Worm (Caenorhabditis elegans) whole organism, L2 larva: ENCODE results near the gene F36H1.3.

ENCODE experiments used
- C34F6.9 ChIP-seq: fragments of 150-350 bp; optimal IDR thresholded peaks from 2 replicates; lab custom pipeline; 2014; ENCODE audit warnings: missing biosample characterization, missing genetic modification characterization
- F13H6.1 ChIP-seq: sonication (generic microtip); optimal IDR thresholded peaks from 2 replicates; lab custom pipeline; 2016; ENCODE audit warnings: missing genetic modification characterization, missing compliant biosample characterization
- R02D3.7 ChIP-seq: fragments of 150-350 bp; optimal IDR thresholded peaks from 2 replicates; lab custom pipeline; 2014; ENCODE audit warnings: missing biosample characterization, missing genetic modification characterization
- Y55F3AM.14 ChIP-seq: fragments of 200-800 bp; sonication (Bioruptor generic); optimal IDR thresholded peaks from 2 replicates; lab custom pipeline; 2018; ENCODE audit warnings: mild to moderate bottlenecking, missing genetic modification characterization, missing compliant biosample characterization
- ZK546.5 ChIP-seq: sonication (generic microtip); optimal IDR thresholded peaks from 2 replicates; lab custom pipeline; 2017; ENCODE audit warnings: missing biosample characterization, missing genetic modification characterization
- alr-1 ChIP-seq: fragments of 150-350 bp; optimal IDR thresholded peaks from 2 replicates; lab custom pipeline; 2014; ENCODE audit warnings: missing biosample characterization, missing genetic modification characterization
- blmp-1 ChIP-seq: sonication (generic microtip); optimal IDR thresholded peaks from 2 replicates; lab custom pipeline; 2017; ENCODE audit warnings: missing genetic modification characterization, mild to moderate bottlenecking, missing compliant biosample characterization, antibody characterized with exemption, moderate library complexity; ENCODE audit not compliant: insufficient read depth
- ceh-16 ChIP-seq: fragments of 150-350 bp; optimal IDR thresholded peaks from 2 replicates; lab custom pipeline; 2014; ENCODE audit warnings: missing biosample characterization, missing genetic modification characterization
- crh-2 ChIP-seq: sonication (generic microtip); optimal IDR thresholded peaks from 2 replicates; lab custom pipeline; 2017; ENCODE audit warnings: missing biosample characterization, missing genetic modification characterization
- elt-1 ChIP-seq: fragments of 150-350 bp; optimal IDR thresholded peaks from 2 replicates; lab custom pipeline; 2014; ENCODE audit warnings: missing biosample characterization, missing genetic modification characterization
- elt-3 ChIP-seq: sonication (generic microtip); optimal IDR thresholded peaks from 2 replicates; lab custom pipeline; 2017; ENCODE audit warnings: missing biosample characterization, missing genetic modification characterization
- fos-1 ChIP-seq: fragments of 150-350 bp; optimal IDR thresholded peaks from 2 replicates; lab custom pipeline; 2014; ENCODE audit warnings: missing biosample characterization, missing genetic modification characterization
- lin-13 ChIP-seq: fragments of 150-350 bp; optimal IDR thresholded peaks from 2 replicates; lab custom pipeline; 2014; ENCODE audit warnings: missing biosample characterization, missing genetic modification reagents, missing genetic modification characterization
- lin-39 ChIP-seq: fragments of 150-350 bp; optimal IDR thresholded peaks from 2 replicates; lab custom pipeline; 2014; ENCODE audit warnings: missing biosample characterization, missing genetic modification reagents, missing genetic modification characterization
- lsy-2 ChIP-seq, 2 experiments: fragments of 150-350 bp in 1 of 2; sonication (generic microtip) in 1 of 2; optimal IDR thresholded peaks; 2 replicates each; lab custom pipeline; 2014 to 2017; ENCODE audit warnings: missing biosample characterization in 2 of 2, missing genetic modification characterization in 2 of 2
- mab-5 ChIP-seq: fragments of 150-350 bp; optimal IDR thresholded peaks from 2 replicates; lab custom pipeline; 2014; ENCODE audit warnings: missing biosample characterization, missing genetic modification characterization
- mbf-1 ChIP-seq: sonication (generic microtip); optimal IDR thresholded peaks from 2 replicates; lab custom pipeline; 2017; ENCODE audit warnings: missing biosample characterization, missing genetic modification characterization
- mdl-1 ChIP-seq, 2 experiments: fragments of 150-350 bp in 1 of 2; sonication (generic microtip) in 1 of 2; optimal IDR thresholded peaks; 2 replicates each; lab custom pipeline; 2017; ENCODE audit warnings: missing biosample characterization in 2 of 2, missing genetic modification characterization in 2 of 2
- nhr-12 ChIP-seq: fragments of 150-350 bp; optimal IDR thresholded peaks from 2 replicates; lab custom pipeline; 2014; ENCODE audit warnings: missing biosample characterization, missing genetic modification characterization
- nhr-129 ChIP-seq: fragments of 150-350 bp; optimal IDR thresholded peaks from 2 replicates; lab custom pipeline; 2014; ENCODE audit warnings: missing biosample characterization, missing genetic modification characterization
- nhr-21 ChIP-seq: fragments of 150-350 bp; optimal IDR thresholded peaks from 2 replicates; lab custom pipeline; 2014; ENCODE audit warnings: missing biosample characterization, missing genetic modification characterization
- nhr-237 ChIP-seq: fragments of 150-350 bp; optimal IDR thresholded peaks from 2 replicates; lab custom pipeline; 2014; ENCODE audit warnings: missing biosample characterization, missing genetic modification characterization
- nhr-25 ChIP-seq: fragments of 150-350 bp; sonication (generic microtip); optimal IDR thresholded peaks from 3 replicates; lab custom pipeline; 2014; ENCODE audit warnings: missing biosample characterization, missing genetic modification characterization
- nhr-6 ChIP-seq: fragments of 150-350 bp; optimal IDR thresholded peaks from 2 replicates; lab custom pipeline; 2014; ENCODE audit warnings: missing biosample characterization, missing genetic modification characterization
- peb-1 ChIP-seq: fragments of 150-350 bp; optimal IDR thresholded peaks from 2 replicates; lab custom pipeline; 2014; ENCODE audit warnings: missing biosample characterization, missing genetic modification characterization
- sem-4 ChIP-seq: fragments of 150-350 bp; optimal IDR thresholded peaks from 2 replicates; lab custom pipeline; 2014; ENCODE audit warnings: missing biosample characterization, missing genetic modification reagents, missing genetic modification characterization
- skn-1 ChIP-seq: sonication (generic microtip); optimal IDR thresholded peaks from 2 replicates; lab custom pipeline; 2017; ENCODE audit warnings: missing biosample characterization, missing genetic modification characterization
- sma-3 ChIP-seq: sonication (generic microtip); optimal IDR thresholded peaks from 2 replicates; lab custom pipeline; 2016; ENCODE audit warnings: missing genetic modification reagents, missing genetic modification characterization, missing compliant biosample characterization
- sma-9 ChIP-seq, 2 experiments: fragments of 150-350 bp in 1 of 2; sonication (generic microtip) in 1 of 2; optimal IDR thresholded peaks; 2 replicates each; lab custom pipeline; 2014 to 2016; ENCODE audit warnings: missing genetic modification characterization in 2 of 2, mild to moderate bottlenecking in 1 of 2, missing biosample characterization in 1 of 2, missing compliant biosample characterization in 1 of 2, missing genetic modification reagents in 1 of 2, moderate library complexity in 1 of 2
- snpc-4 ChIP-seq: fragments of 150-350 bp; optimal IDR thresholded peaks from 2 replicates; lab custom pipeline; 2014; ENCODE audit warnings: missing biosample characterization, missing genetic modification characterization
- unc-39 ChIP-seq: fragments of 150-350 bp; optimal IDR thresholded peaks from 2 replicates; lab custom pipeline; 2014; ENCODE audit warnings: missing biosample characterization, missing genetic modification characterization
- unc-62 ChIP-seq: fragments of 150-350 bp; optimal IDR thresholded peaks from 2 replicates; lab custom pipeline; 2014; ENCODE audit warnings: missing biosample characterization, missing genetic modification reagents, missing genetic modification characterization
- zag-1 ChIP-seq: fragments of 150-350 bp; optimal IDR thresholded peaks from 2 replicates; lab custom pipeline; 2014; ENCODE audit warnings: missing biosample characterization, missing genetic modification characterization
- ztf-1 ChIP-seq: fragments of 200-800 bp; sonication (Bioruptor generic); conservative IDR thresholded peaks from 2 replicates; pipeline ENCODE4 v1.3.6; 2022; ENCODE audit warnings: missing genetic modification characterization, missing compliant biosample characterization
- ztf-11 ChIP-seq: sonication (generic microtip); optimal IDR thresholded peaks from 2 replicates; lab custom pipeline; 2017; ENCODE audit warnings: missing biosample characterization, missing genetic modification characterization

The F36H1.3 gene

DNA sequence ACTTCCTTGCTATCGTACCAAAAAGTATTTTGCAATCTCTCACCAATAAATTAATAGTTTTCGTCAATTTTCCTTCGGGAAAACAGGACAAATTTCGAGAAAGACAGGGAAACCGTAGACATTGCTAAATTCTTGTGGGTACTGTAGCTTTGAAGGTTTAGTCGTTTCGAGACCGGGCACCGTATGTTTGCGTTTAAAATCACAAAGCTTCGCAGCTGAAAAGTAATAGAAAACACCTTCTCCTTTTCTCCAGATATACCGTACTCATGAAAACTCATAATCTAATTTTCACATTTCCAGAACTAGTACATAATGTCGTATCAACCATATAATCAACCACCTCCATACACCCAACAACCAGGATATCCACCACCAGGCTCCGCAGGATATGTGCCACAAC is 40.9 kb upstream of the F36H1.3 start, which contains the start of gene F13H10.6:
F13H10.6 (plus strand) TSS at position 301 of the 400 bp plus-strand sequence.
- TF ChIP-seq elt-1 (no peak), nhr-25 (tag; lab: Kevin White, UChicago) (no peak), unc-62 (GFP tag; lab: Kevin White, UChicago) (no peak)
- TF ChIP-seq, all 48 proteins: peak for 0

DNA sequence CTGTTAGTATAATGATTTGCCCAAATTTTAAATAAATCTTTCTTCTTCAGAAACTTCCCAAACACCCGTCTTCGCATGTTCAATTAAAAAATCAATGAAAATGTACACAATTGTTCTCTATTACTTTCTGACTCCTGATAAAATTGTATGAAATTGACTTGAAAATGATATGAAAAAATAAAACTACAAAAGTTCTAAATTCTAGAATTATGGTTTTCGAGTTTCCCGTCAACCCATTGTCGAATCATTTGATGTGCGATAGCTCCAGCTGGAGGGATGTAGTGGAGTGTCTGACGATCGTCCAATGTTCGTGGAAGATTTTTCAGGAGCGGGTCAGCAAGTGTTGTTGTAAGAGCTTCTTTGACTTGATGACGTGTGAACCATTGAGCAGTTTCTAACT is 40.0 kb upstream of the F36H1.3 start:
- TF ChIP-seq mdl-1 (tag; optimal IDR thresholded peaks at IDR 0.05; lab: Kevin White, UChicago) = no peak
- no peak for TF ChIP-seq elt-1
- no peak for TF ChIP-seq lsy-2 (tag; optimal IDR thresholded peaks at IDR 0.05; lab: Kevin White, UChicago)
- no peak for TF ChIP-seq crh-2 (tag; lab: Kevin White, UChicago)
- TF ChIP-seq lin-39 (tag; lab: Kevin White, UChicago) = no peak
- no peak for TF ChIP-seq nhr-237 (tag; lab: Kevin White, UChicago)
- no peak for TF ChIP-seq skn-1 (tag; lab: Kevin White, UChicago)
- TF ChIP-seq, all 48 proteins: peak for 0

DNA sequence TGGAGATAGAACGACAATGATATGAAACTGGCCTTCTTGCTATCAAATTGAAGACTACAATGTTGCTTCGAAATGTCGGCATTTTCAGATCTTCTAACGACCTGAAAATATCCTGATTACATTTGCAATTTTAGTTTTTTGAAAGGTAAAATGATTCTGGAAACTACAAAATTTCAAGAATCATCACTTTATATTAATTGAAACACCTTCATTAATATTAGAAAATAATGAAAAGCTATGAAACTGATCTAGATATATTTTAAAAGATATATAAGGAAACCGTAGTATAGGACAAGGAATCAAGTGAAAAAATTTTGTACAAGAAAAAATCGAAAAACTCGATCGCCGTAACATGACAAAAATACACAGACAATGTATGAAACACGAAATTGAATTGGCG is 38.0 kb upstream of the F36H1.3 start, which contains the start of gene ndx-9:
ndx-9 (minus strand) TSS at position 101 of the 400 bp plus-strand sequence.
- TF ChIP-seq sma-3 (GFP tag; lab: Kevin White, UChicago) (no peak), nhr-21 (tag; lab: Kevin White, UChicago) (no peak), Y55F3AM.14 (no peak), alr-1 (tag; lab: Kevin White, UChicago) (no peak), nhr-6 (no peak), sma-9 (GFP tag; optimal IDR thresholded peaks at IDR 0.05; lab: Kevin White, UChicago) (no peak), sma-9 (tag; optimal IDR thresholded peaks at IDR 0.05; lab: Kevin White, UChicago) (no peak), C34F6.9 (tag; lab: Kevin White, UChicago) (no peak), ztf-1 (GFP tag; lab: Robert Waterston, UW) (no peak), crh-2 (tag; lab: Kevin White, UChicago) (no peak), ztf-11 (no peak), snpc-4 (tag; lab: Kevin White, UChicago) (no peak), blmp-1 (tag; lab: Kevin White, UChicago) (no peak), mdl-1 (tag; optimal IDR thresholded peaks at IDR 0.05; lab: Kevin White, UChicago) (no peak), ceh-16 (tag; lab: Kevin White, UChicago) (no peak), unc-39 (tag; lab: Kevin White, UChicago) (no peak), ZK546.5 (tag; lab: Kevin White, UChicago) (no peak), nhr-12 (no peak), elt-3 (tag; lab: Kevin White, UChicago) (no peak), F13H6.1 (tag; lab: Kevin White, UChicago) (no peak), fos-1 (tag; lab: Kevin White, UChicago) (no peak)

DNA sequence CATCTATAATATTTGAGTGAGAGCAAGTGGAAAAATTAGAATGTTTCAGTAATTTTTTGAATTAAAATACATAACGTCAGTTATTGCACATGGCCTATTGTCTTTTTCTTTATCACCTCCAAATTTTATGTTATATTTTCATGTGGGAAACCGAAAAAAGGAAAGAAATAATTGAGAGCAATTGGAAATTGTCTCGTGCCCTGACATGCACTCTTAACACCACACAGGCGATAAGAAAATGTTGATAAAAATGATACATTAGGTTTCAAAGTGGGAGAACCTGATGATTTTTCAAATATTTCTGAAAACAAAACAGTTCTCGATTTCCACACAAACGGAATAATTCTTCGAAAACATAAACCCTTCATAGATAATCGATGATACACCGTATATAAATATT is 34.0 kb upstream of the F36H1.3 start, which contains the start of gene F13H10.3:
F13H10.3 (minus strand) TSS at position 73 of the 400 bp plus-strand sequence.
- TF ChIP-seq mdl-1 (tag; optimal IDR thresholded peaks at IDR 0.05; lab: Kevin White, UChicago) = peak in 1 of 2 experiments; percentile 27
- TF ChIP-seq sma-9 (GFP tag; optimal IDR thresholded peaks at IDR 0.05; lab: Kevin White, UChicago) = peak; percentile 31
- TF ChIP-seq sma-9 (tag; optimal IDR thresholded peaks at IDR 0.05; lab: Kevin White, UChicago) = no peak
- TF ChIP-seq crh-2 (tag; lab: Kevin White, UChicago) = peak; percentile 62
- no peak for TF ChIP-seq unc-39 (tag; lab: Kevin White, UChicago)
- TF ChIP-seq skn-1 (tag; lab: Kevin White, UChicago) = no peak
- TF ChIP-seq R02D3.7 = no peak
- TF ChIP-seq fos-1 (tag; lab: Kevin White, UChicago) = peak; percentile 59

DNA sequence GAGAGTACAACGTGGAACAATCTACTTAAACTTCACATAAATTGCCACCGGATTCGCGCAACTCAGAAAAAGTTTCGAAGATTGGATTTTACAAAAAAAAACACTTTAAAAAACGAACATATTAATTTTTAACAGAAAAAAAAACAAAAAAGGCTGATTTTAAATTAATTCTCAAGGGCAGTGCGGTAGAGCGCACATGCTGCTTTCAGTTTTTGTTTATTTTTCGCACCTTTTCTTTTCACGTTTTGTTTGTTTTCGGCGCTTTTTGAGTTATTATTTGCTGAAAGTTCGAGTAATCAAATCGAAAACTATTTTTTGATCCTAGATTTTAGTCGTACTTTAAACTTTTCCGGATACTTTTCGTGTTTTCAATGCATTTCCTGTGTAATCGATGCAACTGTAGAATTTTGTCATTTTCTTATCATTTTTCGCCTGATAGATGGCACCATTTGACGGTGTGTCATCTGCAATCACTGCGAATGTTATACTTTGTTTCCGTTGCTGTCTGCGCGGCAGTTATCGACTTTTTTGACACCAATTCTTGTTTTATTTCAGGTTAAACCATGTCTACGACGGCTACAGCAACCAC is 29.9 kb upstream of the F36H1.3 start, which contains the start of gene F13H10.8:
F13H10.8 (plus strand) TSS at position 556 of the 589 bp plus-strand sequence.
- peak; percentile 48 for TF ChIP-seq crh-2 (tag; lab: Kevin White, UChicago)
- no peak for TF ChIP-seq peb-1 (tag; lab: Kevin White, UChicago)
- TF ChIP-seq blmp-1 (tag; lab: Kevin White, UChicago) = no peak
- peak; percentile 80 for TF ChIP-seq C34F6.9 (tag; lab: Kevin White, UChicago)
- peak; percentile 33 for TF ChIP-seq F13H6.1 (tag; lab: Kevin White, UChicago)
- peak; percentile 0 for TF ChIP-seq nhr-25 (tag; lab: Kevin White, UChicago)
- TF ChIP-seq sma-3 (GFP tag; lab: Kevin White, UChicago) = peak; percentile 6
- no peak for TF ChIP-seq sem-4
- TF ChIP-seq fos-1 (tag; lab: Kevin White, UChicago) = peak; percentile 93
- TF ChIP-seq ztf-1 (GFP tag; lab: Robert Waterston, UW) = no peak
- TF ChIP-seq nhr-129 = peak; percentile 17
- TF ChIP-seq lin-13 = peak; percentile 27
- no peak for TF ChIP-seq mbf-1 (tag; lab: Kevin White, UChicago)
- no peak for TF ChIP-seq zag-1 (tag; lab: Kevin White, UChicago)
- peak in 1 of 2 experiments; percentile 42 for TF ChIP-seq lsy-2 (tag; optimal IDR thresholded peaks at IDR 0.05; lab: Kevin White, UChicago)
- TF ChIP-seq Y55F3AM.14 = no peak
- TF ChIP-seq mab-5 (tag; lab: Kevin White, UChicago) = no peak
- TF ChIP-seq, all 48 proteins: peak for 9
